Worm (Caenorhabditis elegans) whole organism, young adult: ENCODE data around the gene C56A3.8.

Source experiments
- B0336.3 ChIP-seq: fragments of 200-800 bp; sonication (Bioruptor generic); IDR thresholded peaks from 2 replicates; pipeline ENCODE4 v1.3.6; 2022; ENCODE audit warnings: missing genetic modification characterization, missing compliant biosample characterization
- D2030.7 ChIP-seq: fragments of 200-800 bp; sonication (Bioruptor generic); IDR thresholded peaks from 2 replicates; pipeline ENCODE4 v1.3.6; 2022; ENCODE audit warnings: missing genetic modification reagents, missing genetic modification characterization, missing compliant biosample characterization
- F22D6.2 ChIP-seq: sonication (generic microtip); optimal IDR thresholded peaks from 2 replicates; lab custom pipeline; 2016; ENCODE audit warnings: mild to moderate bottlenecking, missing genetic modification characterization, missing compliant biosample characterization
- F23B12.7 ChIP-seq: sonication (generic microtip); optimal IDR thresholded peaks from 2 replicates; lab custom pipeline; 2017; ENCODE audit warnings: missing genetic modification characterization, mild to moderate bottlenecking, missing compliant biosample characterization, antibody characterized with exemption, moderate library complexity; ENCODE audit not compliant: insufficient read depth
- F39B2.1 ChIP-seq: fragments of 200-800 bp; sonication (Bioruptor generic); IDR thresholded peaks from 2 replicates; pipeline ENCODE4 v1.3.6; 2022; ENCODE audit warnings: missing genetic modification reagents, missing genetic modification characterization, missing compliant biosample characterization
- F57A8.1 ChIP-seq: fragments of 200-800 bp; sonication (Bioruptor generic); optimal IDR thresholded peaks from 2 replicates; lab custom pipeline; 2018; ENCODE audit warnings: mild to moderate bottlenecking, missing genetic modification characterization, moderate library complexity, missing compliant biosample characterization
- F57C9.4 ChIP-seq: sonication (generic microtip); optimal IDR thresholded peaks from 2 replicates; lab custom pipeline; 2017; ENCODE audit warnings: mild to moderate bottlenecking, missing genetic modification characterization, missing compliant biosample characterization
- K12H6.12 ChIP-seq: fragments of 200-800 bp; sonication (Bioruptor generic); optimal IDR thresholded peaks from 2 replicates; lab custom pipeline; 2018; ENCODE audit warnings: mild to moderate bottlenecking, missing genetic modification characterization, missing compliant biosample characterization
- Y53F4B.3 ChIP-seq: fragments of 200-800 bp; sonication (Bioruptor generic); IDR thresholded peaks from 2 replicates; pipeline ENCODE4 v1.3.6; 2022; ENCODE audit warnings: missing genetic modification reagents, missing genetic modification characterization, missing compliant biosample characterization
- Y53G8AR.9 ChIP-seq: fragments of 200-800 bp; sonication (Bioruptor generic); conservative IDR thresholded peaks from 2 replicates; pipeline ENCODE4 v1.3.6; 2022; ENCODE audit warnings: missing genetic modification reagents, missing genetic modification characterization, missing compliant biosample characterization
- Y67H2A.10 ChIP-seq: fragments of 200-800 bp; sonication (Bioruptor generic); conservative IDR thresholded peaks from 2 replicates; pipeline ENCODE4 v1.3.6; 2022; ENCODE audit warnings: missing genetic modification reagents, missing genetic modification characterization, missing compliant biosample characterization
- ZK185.1 ChIP-seq: sonication (generic microtip); optimal IDR thresholded peaks from 2 replicates; lab custom pipeline; 2016; ENCODE audit warnings: mild to moderate bottlenecking, missing genetic modification characterization, missing compliant biosample characterization; ENCODE audit not compliant: poor library complexity, severe bottlenecking
- ama-1 ChIP-seq, 3 experiments: fragments of 150-350 bp in 1 of 3; sonication (generic microtip) in 2 of 3; optimal IDR thresholded peaks; 2 replicates each; lab custom pipeline; 2014 to 2018; ENCODE audit warnings: missing biosample characterization in 2 of 3, missing genetic modification characterization in 2 of 3, missing genetic modification reagents in 2 of 3
- attf-3 ChIP-seq: fragments of 200-800 bp; sonication (Bioruptor generic); conservative IDR thresholded peaks from 2 replicates; pipeline ENCODE4 v1.3.6; 2022; ENCODE audit warnings: missing genetic modification reagents, missing genetic modification characterization, missing compliant biosample characterization
- attf-5 ChIP-seq: fragments of 200-800 bp; sonication (Bioruptor generic); optimal IDR thresholded peaks from 2 replicates; lab custom pipeline; 2018; ENCODE audit warnings: mild to moderate bottlenecking, missing genetic modification characterization, missing compliant biosample characterization
- bed-1 ChIP-seq: fragments of 200-800 bp; sonication (Bioruptor generic); IDR thresholded peaks from 2 replicates; pipeline ENCODE4 v1.3.6; 2022; ENCODE audit warnings: missing genetic modification reagents, missing genetic modification characterization, missing compliant biosample characterization
- bed-2 ChIP-seq: fragments of 200-800 bp; sonication (Bioruptor generic); IDR thresholded peaks from 2 replicates; pipeline ENCODE4 v1.3.6; 2022; ENCODE audit warnings: missing genetic modification reagents, missing genetic modification characterization, missing compliant biosample characterization
- ceh-27 ChIP-seq: fragments of 200-800 bp; sonication (Bioruptor generic); optimal IDR thresholded peaks from 2 replicates; lab custom pipeline; 2018; ENCODE audit warnings: mild to moderate bottlenecking, missing genetic modification characterization, moderate library complexity, missing compliant biosample characterization
- dox-1 ChIP-seq: fragments of 200-800 bp; sonication (Bioruptor generic); IDR thresholded peaks from 2 replicates; pipeline ENCODE4 v1.3.6; 2022; ENCODE audit warnings: missing genetic modification reagents, missing genetic modification characterization, missing compliant biosample characterization
- ets-4 ChIP-seq: fragments of 200-800 bp; sonication (Bioruptor generic); optimal IDR thresholded peaks from 2 replicates; lab custom pipeline; 2018; ENCODE audit warnings: mild to moderate bottlenecking, missing genetic modification characterization, missing compliant biosample characterization
- him-1 ChIP-seq: sonication (generic microtip); optimal IDR thresholded peaks from 2 replicates; lab custom pipeline; 2016; ENCODE audit warnings: missing genotype, missing genetic modification reagents, missing genetic modification characterization, missing compliant biosample characterization
- hrde-1 ChIP-seq: sonication (generic microtip); optimal IDR thresholded peaks from 2 replicates; lab custom pipeline; 2016; ENCODE audit warnings: missing genetic modification characterization, mild to moderate bottlenecking, missing compliant biosample characterization, moderate library complexity, missing genotype, missing genetic modification reagents, borderline replicate concordance
- let-526 ChIP-seq: fragments of 200-800 bp; sonication (Bioruptor generic); IDR thresholded peaks from 2 replicates; pipeline ENCODE4 v1.3.6; 2022; ENCODE audit warnings: missing genetic modification reagents, missing genetic modification characterization, missing compliant biosample characterization
- lin-26 ChIP-seq: fragments of 200-800 bp; sonication (Bioruptor generic); IDR thresholded peaks from 2 replicates; pipeline ENCODE4 v1.3.6; 2022; ENCODE audit warnings: missing genetic modification reagents, missing genetic modification characterization, missing compliant biosample characterization
- lin-40 ChIP-seq: sonication (generic microtip); optimal IDR thresholded peaks from 2 replicates; lab custom pipeline; 2016; ENCODE audit warnings: missing genetic modification characterization, mild to moderate bottlenecking, missing compliant biosample characterization, missing genotype, missing genetic modification reagents
- lir-1 ChIP-seq: fragments of 200-800 bp; sonication (Bioruptor generic); conservative IDR thresholded peaks from 2 replicates; pipeline ENCODE4 v1.3.6; 2022; ENCODE audit warnings: missing genetic modification reagents, missing genetic modification characterization, missing compliant biosample characterization
- lsl-1 ChIP-seq: fragments of 200-800 bp; sonication (Bioruptor generic); optimal IDR thresholded peaks from 2 replicates; lab custom pipeline; 2018; ENCODE audit warnings: mild to moderate bottlenecking, missing genetic modification characterization, moderate library complexity, missing compliant biosample characterization
- madf-3 ChIP-seq: fragments of 200-800 bp; sonication (Bioruptor generic); IDR thresholded peaks from 2 replicates; pipeline ENCODE4 v1.3.6; 2022; ENCODE audit warnings: missing genetic modification reagents, missing genetic modification characterization, missing compliant biosample characterization
- madf-6 ChIP-seq: fragments of 200-800 bp; sonication (Bioruptor generic); IDR thresholded peaks from 2 replicates; pipeline ENCODE4 v1.3.6; 2022; ENCODE audit warnings: missing genetic modification reagents, missing genetic modification characterization, missing compliant biosample characterization
- mel-28 ChIP-seq: sonication (generic microtip); optimal IDR thresholded peaks from 2 replicates; lab custom pipeline; 2016; ENCODE audit warnings: borderline replicate concordance, mild to moderate bottlenecking, missing genetic modification characterization, missing compliant biosample characterization
- mxl-1 ChIP-seq: sonication (generic microtip); optimal IDR thresholded peaks from 2 replicates; lab custom pipeline; 2016; ENCODE audit warnings: missing genetic modification characterization, missing compliant biosample characterization
- nfyb-1 ChIP-seq: fragments of 200-800 bp; sonication (Bioruptor generic); IDR thresholded peaks from 2 replicates; pipeline ENCODE4 v1.3.6; 2022; ENCODE audit warnings: missing genetic modification reagents, missing genetic modification characterization, missing compliant biosample characterization
- nhr-120 ChIP-seq: fragments of 200-800 bp; sonication (Bioruptor generic); IDR thresholded peaks from 2 replicates; pipeline ENCODE4 v1.3.6; 2022; ENCODE audit warnings: missing genetic modification characterization, missing compliant biosample characterization
- nhr-179 ChIP-seq: sonication (generic microtip); optimal IDR thresholded peaks from 2 replicates; lab custom pipeline; 2016; ENCODE audit warnings: mild to moderate bottlenecking, missing genetic modification characterization, missing compliant biosample characterization
- nhr-27 ChIP-seq: fragments of 200-800 bp; sonication (Bioruptor generic); optimal IDR thresholded peaks from 2 replicates; lab custom pipeline; 2018; ENCODE audit warnings: mild to moderate bottlenecking, missing genetic modification characterization, moderate library complexity, missing compliant biosample characterization
- rpc-1 ChIP-seq, 2 experiments: fragments of 150-350 bp in 1 of 2; sonication (generic microtip) in 1 of 2; optimal IDR thresholded peaks; 2 replicates each; lab custom pipeline; 2014 to 2018; ENCODE audit warnings: missing biosample characterization in 1 of 2, missing genetic modification characterization in 1 of 2, missing genetic modification reagents in 1 of 2, missing genotype in 1 of 2
- tbp1 ChIP-seq: fragments of 200-800 bp; sonication (Bioruptor generic); optimal IDR thresholded peaks from 2 replicates; lab custom pipeline; 2018; ENCODE audit warnings: mild to moderate bottlenecking, missing genetic modification characterization, missing compliant biosample characterization
- tbx-9 ChIP-seq: sonication (generic microtip); optimal IDR thresholded peaks from 2 replicates; lab custom pipeline; 2016; ENCODE audit warnings: borderline replicate concordance, missing genetic modification characterization, inconsistent platforms, missing compliant biosample characterization
- ztf-25 ChIP-seq: fragments of 200-800 bp; sonication (Bioruptor generic); IDR thresholded peaks from 2 replicates; pipeline ENCODE4 v1.3.6; 2022; ENCODE audit warnings: missing genetic modification reagents, missing genetic modification characterization, missing compliant biosample characterization
- ztf-26 ChIP-seq: sonication (generic microtip); optimal IDR thresholded peaks from 2 replicates; lab custom pipeline; 2017; ENCODE audit warnings: missing genetic modification characterization, missing compliant biosample characterization

C56A3.8 gene

ce11 chrV:13566967-13567366 is 6.9 kb downstream of the C56A3.8 start (continued):
- peak; percentile 74; the same call in 1 of the 2 replicates for TF ChIP-seq madf-3 (GFP tag; lab: Robert Waterston, UW)
- no peak for TF ChIP-seq tbx-9 (tag; lab: Kevin White, UChicago)
- peak; percentile 5 for TF ChIP-seq tbp1 (GFP tag; lab: Kevin White, UChicago)
- TF ChIP-seq Y53G8AR.9 (GFP tag; lab: Robert Waterston, UW), result peak; percentile 90
- TF ChIP-seq dox-1 (GFP tag; lab: Robert Waterston, UW), result no peak
- peak; percentile 23 for TF ChIP-seq attf-5
- 0 out of 2 replicates have a peak, but pooled peaks have one; percentile 11 for TF ChIP-seq let-526 (GFP tag; lab: Robert Waterston, UW)
- peak; percentile 35 for TF ChIP-seq ZK185.1 (tag; lab: Kevin White, UChicago)
- TF ChIP-seq him-1 (tag; lab: Kevin White, UChicago), result no peak
- TF ChIP-seq bed-1 (GFP tag; lab: Robert Waterston, UW), result no peak
- peak; percentile 59 for TF ChIP-seq ztf-26 (tag; lab: Kevin White, UChicago)
- peak; percentile 66 for TF ChIP-seq ama-1 (optimal IDR thresholded peaks at IDR 0.05; lab: Kevin White, UChicago)
- no peak for TF ChIP-seq ama-1 (GFP tag; optimal IDR thresholded peaks at IDR 0.05; lab: Kevin White, UChicago)
- no peak for TF ChIP-seq Y53F4B.3 (GFP tag; lab: Robert Waterston, UW)
- no peak for TF ChIP-seq F57A8.1 (GFP tag; lab: Kevin White, UChicago)
- no peak for TF ChIP-seq Y67H2A.10 (GFP tag; lab: Robert Waterston, UW)
- peak; percentile 59 for TF ChIP-seq lin-40 (tag; lab: Kevin White, UChicago)
- peak; percentile 51 for TF ChIP-seq madf-6 (GFP tag; lab: Robert Waterston, UW)
- TF ChIP-seq ztf-25 (GFP tag; lab: Robert Waterston, UW), result no peak
- peak; percentile 34 for TF ChIP-seq ets-4 (GFP tag; lab: Kevin White, UChicago)
- TF ChIP-seq F22D6.2 (tag; lab: Kevin White, UChicago), result no peak
- no peak for TF ChIP-seq bed-2 (GFP tag; lab: Robert Waterston, UW)
- TF ChIP-seq nfyb-1 (GFP tag; lab: Robert Waterston, UW), result peak; percentile 77
- TF ChIP-seq K12H6.12 (tag; lab: Kevin White, UChicago), result no peak
- TF ChIP-seq nhr-179 (tag; lab: Kevin White, UChicago), result no peak
- TF ChIP-seq ceh-27 (GFP tag; lab: Kevin White, UChicago), result no peak
- no peak for TF ChIP-seq lsl-1 (GFP tag; lab: Kevin White, UChicago)
- peak; percentile 79 for TF ChIP-seq F57C9.4 (tag; lab: Kevin White, UChicago)
- TF ChIP-seq F23B12.7, result no peak
- TF ChIP-seq attf-3 (GFP tag; lab: Robert Waterston, UW), result no peak
- no peak for TF ChIP-seq F39B2.1 (GFP tag; lab: Robert Waterston, UW)
- no peak for TF ChIP-seq lir-1 (GFP tag; lab: Robert Waterston, UW)
- TF ChIP-seq lin-26 (GFP tag; lab: Robert Waterston, UW), result no peak
- TF ChIP-seq B0336.3 (GFP tag; lab: Robert Waterston, UW), result peak; percentile 85
- TF ChIP-seq nhr-120 (GFP tag; lab: Robert Waterston, UW), result no peak
- TF ChIP-seq mxl-1 (tag; lab: Kevin White, UChicago), result no peak
- TF ChIP-seq D2030.7, result no peak
- TF ChIP-seq rpc-1 (optimal IDR thresholded peaks at IDR 0.05; lab: Kevin White, UChicago), result no peak
- TF ChIP-seq rpc-1 (tag; optimal IDR thresholded peaks at IDR 0.05; lab: Kevin White, UChicago), result no peak
- TF ChIP-seq nhr-27 (tag; lab: Kevin White, UChicago), result no peak
- no peak for TF ChIP-seq mel-28
- TF ChIP-seq hrde-1 (tag; lab: Kevin White, UChicago), result peak; percentile 0
